Fruit fly (Drosophila melanogaster): ENCODE measurements around the gene ash1.

ash1 gene

DNA sequence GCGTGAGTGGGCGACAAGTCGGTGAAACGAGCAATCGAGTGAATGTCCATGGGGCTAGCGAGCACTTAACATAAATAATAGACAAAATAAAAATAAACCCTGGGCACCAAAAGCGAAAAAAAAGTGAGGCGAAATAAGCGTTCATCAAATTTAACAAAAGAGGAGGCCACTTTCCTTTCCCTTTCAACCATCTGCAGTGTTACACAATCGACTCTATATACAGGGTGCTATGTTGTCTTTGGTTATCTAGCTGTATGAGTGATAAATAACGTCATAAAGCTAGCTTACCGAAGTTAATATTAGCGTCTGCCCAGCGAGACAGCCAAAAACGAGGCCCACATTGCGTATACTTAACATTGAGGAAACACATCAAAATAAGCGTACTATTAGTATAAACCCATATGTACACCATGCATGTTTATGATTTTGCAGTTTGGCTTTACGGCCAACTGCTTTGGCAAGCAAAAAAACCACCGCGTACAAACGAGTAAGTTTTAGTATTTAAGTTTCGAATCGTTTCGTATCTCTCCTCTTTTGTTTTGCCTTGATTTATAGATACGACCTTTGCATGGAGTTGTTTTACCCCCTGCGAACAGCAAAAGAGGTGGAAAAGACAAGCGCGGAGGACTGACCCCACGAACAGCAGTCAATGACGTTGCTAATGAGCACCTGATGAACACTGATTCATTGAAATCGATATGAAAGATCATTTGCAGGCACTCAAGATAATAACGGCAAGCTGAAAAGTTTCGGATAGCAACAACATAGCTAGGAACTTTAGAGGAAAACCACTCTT, 33.5 kb downstream of the ash1 start:
- TF ChIP-seq CG8319 (GFP tag; optimal IDR thresholded peaks at IDR 0.05) (no peak), CG3919 (GFP tag; optimal IDR thresholded peaks at IDR 0.05) (no peak), vri (GFP tag; optimal IDR thresholded peaks at IDR 0.05) (no peak), OdsH (GFP tag; optimal IDR thresholded peaks at IDR 0.05) (no peak), CG31627 (GFP tag; optimal IDR thresholded peaks at IDR 0.05) (no peak), CG6163 (GFP tag; IDR thresholded peaks at IDR 0.05) (no peak), CG11902 (GFP tag; optimal IDR thresholded peaks at IDR 0.05) (no peak), dac (GFP tag; optimal IDR thresholded peaks at IDR 0.05) (no peak), Sox14 (GFP tag; optimal IDR thresholded peaks at IDR 0.05) (no peak), Sox15 (GFP tag; optimal IDR thresholded peaks at IDR 0.05) (no peak), Ets21C (GFP tag; optimal IDR thresholded peaks at IDR 0.05) (no peak), CG34406 (GFP tag; optimal IDR thresholded peaks at IDR 0.05) (no peak), CG6808 (GFP tag; optimal IDR thresholded peaks at IDR 0.05) (no peak), fkh (GFP tag; optimal IDR thresholded peaks at IDR 0.05) (no peak)

DNA sequence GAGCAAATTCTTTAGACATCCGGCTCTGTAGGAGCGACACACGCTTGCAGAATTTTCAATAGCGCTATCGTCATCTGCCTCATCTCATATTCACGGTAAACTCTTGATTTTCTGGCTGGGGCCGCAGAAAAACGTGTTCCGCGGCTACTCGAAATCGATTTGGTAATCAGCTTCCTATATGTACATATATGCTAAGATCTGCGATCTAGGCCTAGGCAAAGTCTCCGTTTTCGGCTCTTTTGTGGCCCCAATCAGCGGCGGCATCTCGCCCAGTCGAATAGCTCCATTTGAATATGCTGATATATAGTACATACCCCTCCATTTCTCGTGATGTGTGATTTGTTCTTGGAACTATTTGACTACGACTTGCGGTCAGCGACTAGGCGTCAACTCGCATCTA, 35.5 kb downstream of the ash1 start:
- TF ChIP-seq CG8119 (GFP tag; IDR thresholded peaks at IDR 0.05) (no peak), CG6163 (GFP tag; IDR thresholded peaks at IDR 0.05) (no peak), vri (GFP tag; optimal IDR thresholded peaks at IDR 0.05) (no peak), Hr4 (GFP tag; optimal IDR thresholded peaks at IDR 0.05) (no peak), net (GFP tag; optimal IDR thresholded peaks at IDR 0.05) (no peak), fd85E (GFP tag; optimal IDR thresholded peaks at IDR 0.05) (no peak), OdsH (GFP tag; optimal IDR thresholded peaks at IDR 0.05) (no peak), CG11294 (GFP tag; IDR thresholded peaks at IDR 0.05) (no peak), Hr38 (GFP tag; optimal IDR thresholded peaks at IDR 0.05) (no peak), lz (GFP tag; optimal IDR thresholded peaks at IDR 0.05) (no peak), Hr39 (GFP tag; optimal IDR thresholded peaks at IDR 0.05) (no peak), Sox102F (GFP tag; optimal IDR thresholded peaks at IDR 0.05) (no peak), CG4318 (GFP tag; optimal IDR thresholded peaks at IDR 0.05) (no peak), CG10631 (GFP tag; optimal IDR thresholded peaks at IDR 0.05) (no peak)

DNA sequence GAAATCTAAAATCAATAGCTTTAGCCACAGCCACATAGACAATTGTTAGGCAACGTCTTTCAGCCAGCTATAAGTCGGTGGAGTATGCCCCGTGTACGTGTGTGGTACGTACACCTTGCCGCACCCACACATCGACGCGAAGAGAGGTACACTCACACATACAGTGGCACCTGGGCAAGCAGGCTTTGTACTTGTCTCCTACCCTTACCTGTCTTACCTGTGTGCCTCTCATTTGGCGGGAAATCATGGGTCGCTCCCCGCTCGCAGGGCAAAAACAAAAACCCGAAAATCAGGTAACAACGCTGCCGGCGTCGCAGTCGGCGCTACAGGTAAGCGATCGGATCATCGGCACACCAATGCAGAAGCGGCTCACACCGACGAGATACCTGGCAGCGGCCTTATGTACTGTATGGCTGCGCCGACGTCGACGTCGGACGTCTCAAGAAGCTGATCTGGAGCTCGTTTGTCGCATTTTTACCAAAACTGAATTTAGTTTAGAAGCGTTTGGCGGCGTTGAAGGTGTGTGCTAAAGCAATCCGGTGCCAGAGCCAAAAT, 36.3 kb downstream of the ash1 start:
- TF ChIP-seq lz (GFP tag; optimal IDR thresholded peaks at IDR 0.05) (no peak), fd85E (GFP tag; optimal IDR thresholded peaks at IDR 0.05) (no peak), Hr38 (GFP tag; optimal IDR thresholded peaks at IDR 0.05) (no peak), CG8319 (GFP tag; optimal IDR thresholded peaks at IDR 0.05) (no peak), svp (GFP tag) (no peak), dsx (GFP tag; optimal IDR thresholded peaks at IDR 0.05; ENCODE audit: poor library complexity, severe bottlenecking) (peak; percentile 17), Eip75B (GFP tag; optimal IDR thresholded peaks at IDR 0.05) (no peak), CG6792 (GFP tag; optimal IDR thresholded peaks at IDR 0.05) (no peak), vri (GFP tag; optimal IDR thresholded peaks at IDR 0.05) (peak; percentile 30), CG6808 (GFP tag; optimal IDR thresholded peaks at IDR 0.05) (peak; percentile 16), CG31627 (GFP tag; optimal IDR thresholded peaks at IDR 0.05) (no peak), CG9139 (GFP tag; optimal IDR thresholded peaks at IDR 0.05) (no peak), Eip78C (GFP tag) (peak; percentile 33), esn (GFP tag; optimal IDR thresholded peaks at IDR 0.05) (no peak), CG11762 (GFP tag; optimal IDR thresholded peaks at IDR 0.05; ENCODE audit: insufficient read depth) (no peak), Eip93F (GFP tag; optimal IDR thresholded peaks at IDR 0.05) (no peak), eg (GFP tag; IDR thresholded peaks at IDR 0.05) (no peak), cyc (GFP tag; optimal IDR thresholded peaks at IDR 0.05) (no peak), ss (GFP tag; optimal IDR thresholded peaks at IDR 0.05) (peak in 1 of 2 experiments; percentile 19), Ets96B (tag; optimal IDR thresholded peaks at IDR 0.05) (no peak), CG6854 (GFP tag; optimal IDR thresholded peaks at IDR 0.05) (peak; percentile 49), CG3919 (GFP tag; optimal IDR thresholded peaks at IDR 0.05) (peak; percentile 15), Smox (GFP tag; optimal IDR thresholded peaks at IDR 0.05) (no peak), CG32006 (GFP tag; optimal IDR thresholded peaks at IDR 0.05) (no peak), acj6 (GFP tag; optimal IDR thresholded peaks at IDR 0.05) (no peak), Sox102F (GFP tag; optimal IDR thresholded peaks at IDR 0.05) (peak; percentile 34)
